Worm (Caenorhabditis elegans) whole organism, young adult: ENCODE measurements around the gene Y24F12A.1.

Experiments
- B0019.2 ChIP-seq: fragments of 200-800 bp; sonication (Bioruptor generic); conservative IDR thresholded peaks from 2 replicates; pipeline ENCODE4 v1.3.6; 2022; ENCODE audit warnings: missing genetic modification reagents, missing genetic modification characterization, missing compliant biosample characterization
- B0336.3 ChIP-seq: fragments of 200-800 bp; sonication (Bioruptor generic); IDR thresholded peaks from 2 replicates; pipeline ENCODE4 v1.3.6; 2022; ENCODE audit warnings: missing genetic modification characterization, missing compliant biosample characterization
- C17E4.6 ChIP-seq: fragments of 200-800 bp; sonication (Bioruptor generic); IDR thresholded peaks from 2 replicates; pipeline ENCODE4 v1.3.6; 2022; ENCODE audit warnings: missing genetic modification reagents, missing genetic modification characterization, missing compliant biosample characterization
- F49E8.2 ChIP-seq: sonication (generic microtip); optimal IDR thresholded peaks from 3 replicates; lab custom pipeline; 2017; ENCODE audit warnings: missing genetic modification characterization, mild to moderate bottlenecking, missing compliant biosample characterization, antibody characterized with exemption, moderate library complexity; ENCODE audit not compliant: insufficient read depth
- F55B11.4 ChIP-seq: sonication (generic microtip); optimal IDR thresholded peaks from 2 replicates; lab custom pipeline; 2016; ENCODE audit warnings: missing compliant biosample characterization, missing genetic modification characterization, borderline replicate concordance; ENCODE audit not compliant: insufficient read depth
- F57A8.1 ChIP-seq: fragments of 200-800 bp; sonication (Bioruptor generic); optimal IDR thresholded peaks from 2 replicates; lab custom pipeline; 2018; ENCODE audit warnings: mild to moderate bottlenecking, missing genetic modification characterization, moderate library complexity, missing compliant biosample characterization
- K12H6.12 ChIP-seq: fragments of 200-800 bp; sonication (Bioruptor generic); optimal IDR thresholded peaks from 2 replicates; lab custom pipeline; 2018; ENCODE audit warnings: mild to moderate bottlenecking, missing genetic modification characterization, missing compliant biosample characterization
- T26A5.8 ChIP-seq: sonication (generic microtip); optimal IDR thresholded peaks from 2 replicates; lab custom pipeline; 2016; ENCODE audit warnings: missing genetic modification characterization, missing compliant biosample characterization
- Y53G8AR.9 ChIP-seq: fragments of 200-800 bp; sonication (Bioruptor generic); conservative IDR thresholded peaks from 2 replicates; pipeline ENCODE4 v1.3.6; 2022; ENCODE audit warnings: missing genetic modification reagents, missing genetic modification characterization, missing compliant biosample characterization
- Y79H2A.3 ChIP-seq: fragments of 200-800 bp; sonication (Bioruptor generic); conservative IDR thresholded peaks from 2 replicates; pipeline ENCODE4 v1.3.6; 2022; ENCODE audit warnings: missing genetic modification reagents, missing genetic modification characterization, missing compliant biosample characterization
- ZK185.1 ChIP-seq: sonication (generic microtip); optimal IDR thresholded peaks from 2 replicates; lab custom pipeline; 2016; ENCODE audit warnings: mild to moderate bottlenecking, missing genetic modification characterization, missing compliant biosample characterization; ENCODE audit not compliant: poor library complexity, severe bottlenecking
- athp-1 ChIP-seq: sonication (generic microtip); optimal IDR thresholded peaks from 2 replicates; lab custom pipeline; 2017; ENCODE audit warnings: mild to moderate bottlenecking, missing genetic modification characterization, missing compliant biosample characterization
- ccch-3 ChIP-seq: fragments of 200-800 bp; sonication (Bioruptor generic); optimal IDR thresholded peaks from 2 replicates; lab custom pipeline; 2018; ENCODE audit warnings: mild to moderate bottlenecking, missing genetic modification characterization, missing compliant biosample characterization
- ceh-100 ChIP-seq: fragments of 200-800 bp; sonication (Bioruptor generic); IDR thresholded peaks from 2 replicates; pipeline ENCODE4 v1.3.6; 2022; ENCODE audit warnings: missing genetic modification reagents, missing genetic modification characterization, missing compliant biosample characterization
- ceh-91 ChIP-seq: fragments of 200-800 bp; sonication (Bioruptor generic); IDR thresholded peaks from 2 replicates; pipeline ENCODE4 v1.3.6; 2022; ENCODE audit warnings: missing genetic modification reagents, missing genetic modification characterization, missing compliant biosample characterization
- dpff-1 ChIP-seq: sonication (generic microtip); optimal IDR thresholded peaks from 2 replicates; lab custom pipeline; 2017; ENCODE audit warnings: mild to moderate bottlenecking, missing genetic modification characterization, missing compliant biosample characterization
- efl-1 ChIP-seq: fragments of 150-350 bp; optimal IDR thresholded peaks from 2 replicates; lab custom pipeline; 2014; ENCODE audit warnings: missing biosample characterization, missing genetic modification reagents, missing genetic modification characterization
- egl-44 ChIP-seq: fragments of 200-800 bp; sonication (Bioruptor generic); IDR thresholded peaks from 2 replicates; pipeline ENCODE4 v1.3.6; 2022; ENCODE audit warnings: missing genetic modification reagents, missing genetic modification characterization, missing compliant biosample characterization
- egrh-3 ChIP-seq: fragments of 200-800 bp; sonication (Bioruptor generic); IDR thresholded peaks from 2 replicates; pipeline ENCODE4 v1.3.6; 2022; ENCODE audit warnings: missing genetic modification reagents, missing genetic modification characterization, missing compliant biosample characterization
- ekl-4 ChIP-seq: fragments of 200-800 bp; sonication (Bioruptor generic); IDR thresholded peaks from 2 replicates; pipeline ENCODE4 v1.3.6; 2022; ENCODE audit warnings: missing genetic modification reagents, missing genetic modification characterization, missing compliant biosample characterization
- ets-4 ChIP-seq: fragments of 200-800 bp; sonication (Bioruptor generic); optimal IDR thresholded peaks from 2 replicates; lab custom pipeline; 2018; ENCODE audit warnings: mild to moderate bottlenecking, missing genetic modification characterization, missing compliant biosample characterization
- gei-17 ChIP-seq: fragments of 200-800 bp; sonication (Bioruptor generic); optimal IDR thresholded peaks from 2 replicates; lab custom pipeline; 2018; ENCODE audit warnings: mild to moderate bottlenecking, missing genetic modification characterization, missing compliant biosample characterization
- hlh-12 ChIP-seq: sonication (generic microtip); optimal IDR thresholded peaks from 2 replicates; lab custom pipeline; 2016; ENCODE audit warnings: missing genetic modification characterization, missing compliant biosample characterization
- hmg-1.2 ChIP-seq: fragments of 200-800 bp; sonication (Bioruptor generic); IDR thresholded peaks from 2 replicates; pipeline ENCODE4 v1.3.6; 2022; ENCODE audit warnings: missing genetic modification reagents, missing genetic modification characterization, missing compliant biosample characterization
- mcd-1 ChIP-seq: fragments of 200-800 bp; sonication (Bioruptor generic); IDR thresholded peaks from 2 replicates; pipeline ENCODE4 v1.3.6; 2022; ENCODE audit warnings: missing genetic modification reagents, missing genetic modification characterization, missing compliant biosample characterization
- mes-4 ChIP-seq: sonication (generic microtip); optimal IDR thresholded peaks from 2 replicates; lab custom pipeline; 2016; ENCODE audit warnings: missing genotype, missing genetic modification characterization, missing compliant biosample characterization
- nfya-2 ChIP-seq: fragments of 200-800 bp; sonication (Bioruptor generic); IDR thresholded peaks from 2 replicates; pipeline ENCODE4 v1.3.6; 2022; ENCODE audit warnings: missing genetic modification reagents, missing genetic modification characterization, missing compliant biosample characterization
- nfyb-1 ChIP-seq: fragments of 200-800 bp; sonication (Bioruptor generic); IDR thresholded peaks from 2 replicates; pipeline ENCODE4 v1.3.6; 2022; ENCODE audit warnings: missing genetic modification reagents, missing genetic modification characterization, missing compliant biosample characterization
- nhr-179 ChIP-seq: sonication (generic microtip); optimal IDR thresholded peaks from 2 replicates; lab custom pipeline; 2016; ENCODE audit warnings: mild to moderate bottlenecking, missing genetic modification characterization, missing compliant biosample characterization
- nhr-80 ChIP-seq: sonication (generic microtip); optimal IDR thresholded peaks from 2 replicates; lab custom pipeline; 2016; ENCODE audit warnings: missing genetic modification characterization, missing compliant biosample characterization
- pbrm-1 ChIP-seq: fragments of 200-800 bp; sonication (Bioruptor generic); IDR thresholded peaks from 2 replicates; pipeline ENCODE4 v1.3.6; 2022; ENCODE audit warnings: missing genetic modification reagents, missing genetic modification characterization, missing compliant biosample characterization
- rcor-1 ChIP-seq: fragments of 200-800 bp; sonication (Bioruptor generic); IDR thresholded peaks from 2 replicates; pipeline ENCODE4 v1.3.6; 2022; ENCODE audit warnings: missing genetic modification reagents, missing genetic modification characterization, missing compliant biosample characterization
- rec-8 ChIP-seq, 2 experiments: sonication (generic microtip); optimal IDR thresholded peaks; 2 replicates each; lab custom pipeline; 2016; ENCODE audit warnings: mild to moderate bottlenecking in 2 of 2, missing genetic modification characterization in 2 of 2, missing genetic modification reagents in 2 of 2, missing genotype in 2 of 2, missing biosample characterization in 1 of 2, missing compliant biosample characterization in 1 of 2, moderate library complexity in 1 of 2
- sdz-38 ChIP-seq: sonication (generic microtip); optimal IDR thresholded peaks from 2 replicates; lab custom pipeline; 2016; ENCODE audit warnings: missing genotype, missing genetic modification characterization, missing compliant biosample characterization
- snpc-3.4 ChIP-seq: sonication (generic microtip); optimal IDR thresholded peaks from 2 replicates; lab custom pipeline; 2017; ENCODE audit warnings: missing genetic modification characterization, mild to moderate bottlenecking, missing compliant biosample characterization, antibody characterized with exemption, moderate library complexity, missing genotype, missing genetic modification reagents
- snpc-4 ChIP-seq, 5 experiments: fragments of 150-350 bp in 1 of 5; sonication (generic microtip) in 4 of 5; optimal IDR thresholded peaks; 2 replicates each; lab custom pipeline; 2014 to 2018; ENCODE audit warnings: missing genetic modification characterization in 5 of 5, missing biosample characterization in 3 of 5, antibody characterized with exemption in 2 of 5, mild to moderate bottlenecking in 2 of 5, missing compliant biosample characterization in 2 of 5, missing genotype in 2 of 5, moderate library complexity in 2 of 5, missing genetic modification reagents in 1 of 5
- somi-1 ChIP-seq: fragments of 200-800 bp; sonication (Bioruptor generic); optimal IDR thresholded peaks from 2 replicates; lab custom pipeline; 2018; ENCODE audit warnings: mild to moderate bottlenecking, missing genetic modification characterization, missing compliant biosample characterization
- tlf-1 ChIP-seq: fragments of 200-800 bp; sonication (Bioruptor generic); optimal IDR thresholded peaks from 2 replicates; lab custom pipeline; 2018; ENCODE audit warnings: mild to moderate bottlenecking, missing genetic modification characterization, missing compliant biosample characterization
- unc-130 ChIP-seq: sonication (generic microtip); optimal IDR thresholded peaks from 2 replicates; lab custom pipeline; 2016; ENCODE audit warnings: missing genetic modification reagents, missing genetic modification characterization, missing compliant biosample characterization
- zfh-2 ChIP-seq: fragments of 200-800 bp; sonication (Bioruptor generic); conservative IDR thresholded peaks from 2 replicates; pipeline ENCODE4 v1.3.6; 2022; ENCODE audit warnings: missing genetic modification reagents, missing genetic modification characterization, missing compliant biosample characterization
- ztf-18 ChIP-seq: sonication (generic microtip); optimal IDR thresholded peaks from 2 replicates; lab custom pipeline; 2016; ENCODE audit warnings: missing genotype, mild to moderate bottlenecking, missing genetic modification characterization, missing compliant biosample characterization
- ztf-25 ChIP-seq: fragments of 200-800 bp; sonication (Bioruptor generic); IDR thresholded peaks from 2 replicates; pipeline ENCODE4 v1.3.6; 2022; ENCODE audit warnings: missing genetic modification reagents, missing genetic modification characterization, missing compliant biosample characterization
- ztf-26 ChIP-seq: sonication (generic microtip); optimal IDR thresholded peaks from 2 replicates; lab custom pipeline; 2017; ENCODE audit warnings: missing genetic modification characterization, missing compliant biosample characterization
- ztf-3 ChIP-seq: fragments of 200-800 bp; sonication (Bioruptor generic); optimal IDR thresholded peaks from 2 replicates; lab custom pipeline; 2018; ENCODE audit warnings: mild to moderate bottlenecking, missing genetic modification characterization, missing compliant biosample characterization
- ztf-6 ChIP-seq: fragments of 200-800 bp; sonication (Bioruptor generic); IDR thresholded peaks from 2 replicates; pipeline ENCODE4 v1.3.6; 2022; ENCODE audit warnings: missing genetic modification reagents, missing genetic modification characterization, missing compliant biosample characterization

Gene Y24F12A.1

ce11 chrIV:11565022-11565421, 40.0 kb upstream of the Y24F12A.1 start:
- no peak for TF ChIP-seq snpc-4 (GFP tag; optimal IDR thresholded peaks at IDR 0.05; lab: Kevin White, UChicago)
- no peak for TF ChIP-seq snpc-4 (tag; optimal IDR thresholded peaks at IDR 0.05; lab: Kevin White, UChicago)
- no peak for TF ChIP-seq rec-8 (tag; optimal IDR thresholded peaks at IDR 0.05; lab: Kevin White, UChicago)
- peak; percentile 82 for TF ChIP-seq zfh-2 (GFP tag; lab: Robert Waterston, UW)
- TF ChIP-seq ztf-18 (tag; lab: Kevin White, UChicago): no peak
- no peak for TF ChIP-seq nfya-2 (GFP tag; lab: Robert Waterston, UW)
- peak; percentile 17; the same call in 1 of the 2 replicates for TF ChIP-seq nfyb-1
- TF ChIP-seq egrh-3 (GFP tag; lab: Robert Waterston, UW): peak; percentile 92
- no peak for TF ChIP-seq hmg-1.2 (GFP tag; lab: Robert Waterston, UW)
- no peak for TF ChIP-seq nhr-179 (tag; lab: Kevin White, UChicago)
- no peak for TF ChIP-seq B0019.2 (GFP tag; lab: Robert Waterston, UW)

ce11 chrIV:11566146-11566545, 38.9 kb upstream of the Y24F12A.1 start, which contains the start of gene sec-24.1:
TSS of gene sec-24.1 (minus strand) at chrIV:11566194.
- TF ChIP-seq ceh-91 (0 out of 2 replicates have a peak, but pooled peaks have one; percentile 41), dpff-1 (tag; lab: Kevin White, UChicago) (no peak), nfyb-1 (peak; percentile 59; the same call in 1 of the 2 replicates), C17E4.6 (GFP tag; lab: Robert Waterston, UW) (peak; percentile 15; the same call in 1 of the 2 replicates), sdz-38 (tag; lab: Kevin White, UChicago) (no peak), egl-44 (0 out of 2 replicates have a peak, but pooled peaks have one; percentile 31), unc-130 (GFP tag; lab: Kevin White, UChicago) (no peak), F57A8.1 (no peak), somi-1 (GFP tag; lab: Kevin White, UChicago) (no peak), ets-4 (no peak), pbrm-1 (GFP tag; lab: Robert Waterston, UW) (peak; percentile 83), hlh-12 (no peak), ceh-100 (GFP tag; lab: Robert Waterston, UW) (peak; percentile 57; the same call in 1 of the 2 replicates), athp-1 (tag; lab: Kevin White, UChicago) (peak; percentile 32), F49E8.2 (tag; lab: Kevin White, UChicago) (peak; percentile 76), ztf-6 (GFP tag; lab: Robert Waterston, UW) (no peak), nhr-80 (tag; lab: Kevin White, UChicago) (peak; percentile 9), ZK185.1 (tag; lab: Kevin White, UChicago) (peak; percentile 58), tlf-1 (GFP tag; lab: Kevin White, UChicago) (peak; percentile 69), mes-4 (tag; lab: Kevin White, UChicago) (no peak), mcd-1 (GFP tag; lab: Robert Waterston, UW) (peak; percentile 87), T26A5.8 (tag; lab: Kevin White, UChicago) (no peak), gei-17 (peak; percentile 4), snpc-3.4 (tag; lab: Kevin White, UChicago) (peak; percentile 62), F55B11.4 (tag; lab: Kevin White, UChicago) (no peak), ekl-4 (GFP tag; lab: Robert Waterston, UW) (peak; percentile 47; the same call in 1 of the 2 replicates), ccch-3 (GFP tag; lab: Kevin White, UChicago) (no peak), B0019.2 (GFP tag; lab: Robert Waterston, UW) (no peak; the same call in 1 of the 2 replicates), B0336.3 (peak; percentile 74), Y53G8AR.9 (GFP tag; lab: Robert Waterston, UW) (peak; percentile 82), Y79H2A.3 (GFP tag; lab: Robert Waterston, UW) (no peak), ztf-26 (tag; lab: Kevin White, UChicago) (peak; percentile 18), nfya-2 (GFP tag; lab: Robert Waterston, UW) (no peak), efl-1 (GFP tag; lab: Kevin White, UChicago) (peak; percentile 51), ztf-25 (GFP tag; lab: Robert Waterston, UW) (no peak), rcor-1 (peak; percentile 79; the same call in 1 of the 2 replicates), K12H6.12 (peak; percentile 22), zfh-2 (GFP tag; lab: Robert Waterston, UW) (peak; percentile 55; the same call in 1 of the 2 replicates), ztf-3 (GFP tag; lab: Kevin White, UChicago) (no peak)
